Fruit fly (Drosophila melanogaster) whole organism, embryonic: ENCODE data around the gene PIG-C.

Source experiments
- Adf1 ChIP-seq: fragments of 200-800 bp; sonication (Bioruptor generic); IDR thresholded peaks from 2 replicates; pipeline ENCODE4 v1.3.6; 2022; ENCODE audit warnings: missing biosample characterization, missing genetic modification characterization
- Asciz ChIP-seq: fragments of 200-800 bp; sonication (Bioruptor generic); optimal IDR thresholded peaks from 2 replicates; lab custom pipeline; 2017; ENCODE audit warnings: missing biosample characterization, mild to moderate bottlenecking, missing genetic modification characterization, missing genetic modification reagents
- Blimp-1 ChIP-seq: fragments of 200-800 bp; sonication (Bioruptor generic); optimal IDR thresholded peaks from 3 replicates; lab custom pipeline; 2018; ENCODE audit warnings: missing biosample characterization, missing genetic modification characterization, mild to moderate bottlenecking, moderate library complexity, missing genetic modification reagents
- C15 ChIP-seq: fragments of 200-800 bp; sonication (Bioruptor generic); IDR thresholded peaks from 3 replicates; pipeline ENCODE4 v1.3.6; 2022; ENCODE audit warnings: missing biosample characterization, missing genetic modification characterization
- CG10543 ChIP-seq: fragments of 200-800 bp; sonication (Bioruptor generic); optimal IDR thresholded peaks from 3 replicates; lab custom pipeline; 2017; ENCODE audit warnings: missing biosample characterization, mild to moderate bottlenecking, missing genetic modification characterization, moderate library complexity
- CG10959 ChIP-seq: fragments of 200-800 bp; sonication (Bioruptor generic); IDR thresholded peaks from 2 replicates; pipeline ENCODE4 v1.3.6; 2022; ENCODE audit warnings: missing biosample characterization, missing genetic modification characterization
- CG12155 ChIP-seq: fragments of 200-800 bp; sonication (Bioruptor generic); optimal IDR thresholded peaks from 3 replicates; lab custom pipeline; 2016; ENCODE audit warnings: missing biosample characterization, missing genetic modification characterization
- CG13296 ChIP-seq: fragments of 200-800 bp; sonication (Bioruptor generic); optimal IDR thresholded peaks from 3 replicates; lab custom pipeline; 2018; ENCODE audit warnings: missing biosample characterization, mild to moderate bottlenecking, missing genetic modification characterization
- CG14710 ChIP-seq: fragments of 200-800 bp; sonication (Bioruptor generic); optimal IDR thresholded peaks from 3 replicates; lab custom pipeline; 2019; ENCODE audit warnings: missing biosample characterization, mild to moderate bottlenecking, missing genetic modification characterization, moderate library complexity
- CG16813 ChIP-seq: fragments of 200-800 bp; sonication (Bioruptor generic); IDR thresholded peaks from 3 replicates; pipeline ENCODE4 v1.3.6; 2022; ENCODE audit warnings: missing biosample characterization, missing genetic modification characterization; ENCODE audit not compliant: partially characterized antibody
- CG2120 ChIP-seq: fragments of 200-800 bp; sonication (Bioruptor generic); optimal IDR thresholded peaks from 3 replicates; lab custom pipeline; 2016; ENCODE audit warnings: missing biosample characterization, missing genetic modification characterization
- CG2678 ChIP-seq: fragments of 200-800 bp; sonication (Bioruptor generic); optimal IDR thresholded peaks from 3 replicates; lab custom pipeline; 2019; ENCODE audit warnings: missing biosample characterization, mild to moderate bottlenecking, missing genetic modification characterization, moderate library complexity
- CG2712 ChIP-seq: fragments of 200-800 bp; optimal IDR thresholded peaks from 3 replicates; lab custom pipeline; 2019; ENCODE audit warnings: missing biosample characterization, mild to moderate bottlenecking, missing genetic modification characterization, moderate library complexity
- CG30020 ChIP-seq: fragments of 200-800 bp; optimal IDR thresholded peaks from 2 replicates; lab custom pipeline; 2019; ENCODE audit warnings: missing biosample characterization, mild to moderate bottlenecking, missing genetic modification characterization, moderate library complexity
- CG31224 ChIP-seq: fragments of 200-800 bp; sonication (Bioruptor generic); IDR thresholded peaks from 2 replicates; pipeline ENCODE4 v1.3.6; 2022; ENCODE audit warnings: missing biosample characterization, missing genetic modification characterization
- CG33213 ChIP-seq: fragments of 200-800 bp; sonication (Bioruptor generic); optimal IDR thresholded peaks from 3 replicates; lab custom pipeline; 2016; ENCODE audit warnings: missing biosample characterization, missing genetic modification characterization
- CG3838 ChIP-seq: fragments of 200-800 bp; sonication (Bioruptor generic); optimal IDR thresholded peaks from 3 replicates; lab custom pipeline; 2016; ENCODE audit warnings: missing biosample characterization, missing genetic modification characterization
- CG7786 ChIP-seq: fragments of 200-800 bp; sonication (Bioruptor generic); optimal IDR thresholded peaks from 2 replicates; lab custom pipeline; 2016; ENCODE audit warnings: missing biosample characterization, missing genetic modification characterization
- CG9727 ChIP-seq: fragments of 200-800 bp; sonication (Bioruptor generic); optimal IDR thresholded peaks from 3 replicates; lab custom pipeline; 2017; ENCODE audit warnings: missing biosample characterization, mild to moderate bottlenecking, missing genetic modification characterization
- Dp ChIP-seq: fragments of 200-800 bp; sonication (Bioruptor generic); optimal IDR thresholded peaks from 2 replicates; lab custom pipeline; 2018; ENCODE audit warnings: missing biosample characterization, mild to moderate bottlenecking, missing genetic modification characterization, moderate library complexity
- HLH54F ChIP-seq: fragments of 200-800 bp; sonication (Bioruptor generic); optimal IDR thresholded peaks from 3 replicates; lab custom pipeline; 2016; ENCODE audit warnings: missing biosample characterization, missing genetic modification characterization
- Hand ChIP-seq: fragments of 200-800 bp; sonication (Bioruptor generic); optimal IDR thresholded peaks from 2 replicates; lab custom pipeline; 2017; ENCODE audit warnings: mild to moderate bottlenecking, missing biosample characterization, missing genetic modification reagents, missing genetic modification characterization
- Lhr ChIP-seq: fragments of 200-800 bp; sonication (Bioruptor generic); optimal IDR thresholded peaks from 3 replicates; lab custom pipeline; 2017; ENCODE audit warnings: mild to moderate bottlenecking, missing biosample characterization, missing genetic modification reagents, missing genetic modification characterization
- Lpt ChIP-seq: fragments of >200 bp; optimal IDR thresholded peaks from 2 replicates; lab custom pipeline; 2018; ENCODE audit warnings: missing biosample characterization, missing genetic modification characterization
- NFAT ChIP-seq: fragments of 200-800 bp; sonication (Bioruptor generic); IDR thresholded peaks from 2 replicates; pipeline ENCODE4 v1.3.6; 2022; ENCODE audit warnings: missing biosample characterization, missing genetic modification characterization
- Poxn ChIP-seq: fragments of 200-800 bp; sonication (Bioruptor generic); IDR thresholded peaks from 2 replicates; pipeline ENCODE4 v1.3.6; 2022; ENCODE audit warnings: missing biosample characterization, missing genetic modification characterization
- Sry-β ChIP-seq: fragments of 200-800 bp; sonication (Bioruptor generic); optimal IDR thresholded peaks from 2 replicates; lab custom pipeline; 2018; ENCODE audit warnings: missing biosample characterization, mild to moderate bottlenecking, missing genetic modification characterization, moderate library complexity
- Vsx1 ChIP-seq: fragments of 200-800 bp; sonication (Bioruptor generic); optimal IDR thresholded peaks from 2 replicates; lab custom pipeline; 2017; ENCODE audit warnings: missing biosample characterization, mild to moderate bottlenecking, missing genetic modification characterization, missing genetic modification reagents
- aop ChIP-seq: fragments of 200-800 bp; sonication (Bioruptor generic); IDR thresholded peaks from 2 replicates; pipeline ENCODE4 v1.3.6; 2022; ENCODE audit warnings: missing biosample characterization, missing genetic modification characterization
- bowl ChIP-seq: fragments of 200-800 bp; sonication (Bioruptor generic); IDR thresholded peaks from 2 replicates; pipeline ENCODE4 v1.3.6; 2022; ENCODE audit warnings: missing biosample characterization, missing genetic modification characterization
- dmrt99B ChIP-seq: fragments of 200-800 bp; sonication (Bioruptor generic); optimal IDR thresholded peaks from 2 replicates; lab custom pipeline; 2018; ENCODE audit warnings: missing biosample characterization, mild to moderate bottlenecking, missing genetic modification characterization, moderate library complexity
- en ChIP-seq: fragments of 200-800 bp; sonication (Bioruptor generic); optimal IDR thresholded peaks from 2 replicates; lab custom pipeline; 2016; ENCODE audit warnings: missing biosample characterization, missing genetic modification characterization
- fru ChIP-seq: fragments of >200 bp; optimal IDR thresholded peaks from 2 replicates; lab custom pipeline; 2017
- gfzf ChIP-seq: fragments of 200-800 bp; sonication (Bioruptor generic); optimal IDR thresholded peaks from 2 replicates; lab custom pipeline; 2016; ENCODE audit warnings: missing biosample characterization, mild to moderate bottlenecking, missing genetic modification characterization, moderate library complexity
- jigr1 ChIP-seq: fragments of 200-800 bp; sonication (Bioruptor generic); IDR thresholded peaks from 3 replicates; pipeline ENCODE4 v1.3.6; 2022; ENCODE audit warnings: missing biosample characterization, missing genetic modification characterization
- kay ChIP-seq: fragments of 200-800 bp; sonication (Bioruptor generic); optimal IDR thresholded peaks from 2 replicates; lab custom pipeline; 2016; ENCODE audit warnings: missing biosample characterization, missing genetic modification characterization
- lilli ChIP-seq: fragments of 200-800 bp; sonication (Bioruptor generic); optimal IDR thresholded peaks from 3 replicates; lab custom pipeline; 2016; ENCODE audit warnings: missing biosample characterization, missing genetic modification characterization
- lmd ChIP-seq: fragments of 200-800 bp; sonication (Bioruptor generic); IDR thresholded peaks from 2 replicates; pipeline ENCODE4 v1.3.6; 2022; ENCODE audit warnings: missing biosample characterization, missing genetic modification characterization
- mld ChIP-seq: fragments of 200-800 bp; sonication (Bioruptor generic); IDR thresholded peaks from 3 replicates; pipeline ENCODE4 v1.3.6; 2022; ENCODE audit warnings: missing biosample characterization, missing genetic modification characterization; ENCODE audit not compliant: partially characterized antibody
- nerfin-1 ChIP-seq: fragments of 200-800 bp; sonication (Bioruptor generic); optimal IDR thresholded peaks from 3 replicates; lab custom pipeline; 2019; ENCODE audit warnings: missing biosample characterization, mild to moderate bottlenecking, missing genetic modification characterization, moderate library complexity
- nom ChIP-seq: fragments of 200-800 bp; sonication (Bioruptor generic); optimal IDR thresholded peaks from 2 replicates; lab custom pipeline; 2017; ENCODE audit warnings: missing biosample characterization, missing genetic modification characterization, mild to moderate bottlenecking, moderate library complexity, missing genetic modification reagents
- pho ChIP-seq: fragments of 200-800 bp; sonication (Bioruptor generic); optimal IDR thresholded peaks from 2 replicates; lab custom pipeline; 2016; ENCODE audit warnings: missing biosample characterization, missing genetic modification characterization
- pum ChIP-seq: fragments of 200-800 bp; sonication (Bioruptor generic); optimal IDR thresholded peaks from 2 replicates; lab custom pipeline; 2016; ENCODE audit warnings: missing biosample characterization, missing genetic modification characterization
- row ChIP-seq: fragments of 200-800 bp; sonication (Bioruptor generic); IDR thresholded peaks from 3 replicates; pipeline ENCODE4 v1.3.6; 2022; ENCODE audit warnings: missing biosample characterization, missing genetic modification characterization
- sens-2 ChIP-seq: fragments of 200-800 bp; sonication (Bioruptor generic); IDR thresholded peaks from 2 replicates; pipeline ENCODE4 v1.3.6; 2022; ENCODE audit warnings: missing biosample characterization, missing genetic modification characterization
- slbo ChIP-seq: fragments of 200-800 bp; sonication (Bioruptor generic); IDR thresholded peaks from 2 replicates; pipeline ENCODE4 v1.3.6; 2022; ENCODE audit warnings: missing biosample characterization, missing genetic modification characterization
- tap ChIP-seq: fragments of 200-800 bp; optimal IDR thresholded peaks from 3 replicates; lab custom pipeline; 2019; ENCODE audit warnings: missing biosample characterization, mild to moderate bottlenecking, missing genetic modification characterization, moderate library complexity
- trem ChIP-seq: fragments of 200-800 bp; optimal IDR thresholded peaks from 3 replicates; lab custom pipeline; 2019; ENCODE audit warnings: missing biosample characterization, mild to moderate bottlenecking, missing genetic modification characterization, moderate library complexity
- vnd ChIP-seq: fragments of 200-800 bp; sonication (Bioruptor generic); IDR thresholded peaks from 3 replicates; pipeline ENCODE4 v1.3.6; 2022; ENCODE audit warnings: missing biosample characterization, missing genetic modification characterization; ENCODE audit not compliant: partially characterized antibody
- wdn ChIP-seq: fragments of 200-800 bp; sonication (Bioruptor generic); IDR thresholded peaks from 2 replicates; pipeline ENCODE4 v1.3.6; 2022; ENCODE audit warnings: missing biosample characterization, missing genetic modification characterization

The PIG-C gene

dm6 chr3L:3350572-3351343, 31.7 kb upstream of the PIG-C start (continued):
- TF ChIP-seq fru (lab: Kevin White, UChicago): no peak
- no peak for TF ChIP-seq vnd (GFP tag; lab: Robert Waterston, UW)
- no peak for TF ChIP-seq CG31224 (GFP tag; lab: Robert Waterston, UW)
- peak; percentile 0 for TF ChIP-seq CG9727 (GFP tag; lab: Kevin White, UChicago)
- TF ChIP-seq jigr1 (GFP tag; lab: Robert Waterston, UW): no peak
- TF ChIP-seq nom: no peak
- no peak for TF ChIP-seq en
- TF ChIP-seq nerfin-1 (tag; lab: Kevin White, UChicago): no peak
- TF ChIP-seq Lpt: no peak
- TF ChIP-seq slbo: 0 out of 2 replicates have a peak, but pooled peaks have one; percentile 26
- no peak for TF ChIP-seq Poxn (GFP tag; lab: Robert Waterston, UW)
- no peak for TF ChIP-seq pum (GFP tag; lab: Kevin White, UChicago)
- no peak for TF ChIP-seq HLH54F (GFP tag; lab: Kevin White, UChicago)
- TF ChIP-seq bowl (GFP tag; lab: Robert Waterston, UW): no peak
- TF ChIP-seq CG2678 (tag; lab: Kevin White, UChicago): peak; percentile 50
- no peak for TF ChIP-seq Adf1 (GFP tag; lab: Robert Waterston, UW)
- no peak for TF ChIP-seq lmd (GFP tag; lab: Robert Waterston, UW)
- TF ChIP-seq lilli (GFP tag; lab: Kevin White, UChicago): peak; percentile 11
- TF ChIP-seq gfzf (GFP tag; lab: Kevin White, UChicago): no peak
- no peak for TF ChIP-seq Blimp-1 (GFP tag; lab: Kevin White, UChicago)
- peak; percentile 6 for TF ChIP-seq CG7786
- TF ChIP-seq NFAT (GFP tag; lab: Robert Waterston, UW): no peak
- peak; percentile 51 for TF ChIP-seq row
- TF ChIP-seq CG10959 (GFP tag; lab: Robert Waterston, UW): no peak
- no peak for TF ChIP-seq trem (tag; lab: Kevin White, UChicago)
- peak; percentile 62 for TF ChIP-seq Vsx1 (GFP tag; lab: Kevin White, UChicago)
- no peak for TF ChIP-seq aop (GFP tag; lab: Robert Waterston, UW)
- TF ChIP-seq CG33213 (GFP tag; lab: Kevin White, UChicago): no peak
- no peak for TF ChIP-seq CG2120 (GFP tag; lab: Kevin White, UChicago)
- no peak for TF ChIP-seq CG12155 (GFP tag; lab: Kevin White, UChicago)
- TF ChIP-seq CG14710 (tag; lab: Kevin White, UChicago): no peak
- TF ChIP-seq mld: no peak
- peak; percentile 50; the same call in 1 of the 2 replicates for TF ChIP-seq sens-2 (GFP tag; lab: Robert Waterston, UW)
- TF ChIP-seq tap: no peak
- no peak for TF ChIP-seq CG16813 (GFP tag; lab: Robert Waterston, UW)
- no peak for TF ChIP-seq kay
- no peak for TF ChIP-seq dmrt99B (tag; lab: Kevin White, UChicago)
- 0 out of 2 replicates have a peak, but pooled peaks have one; percentile 9 for TF ChIP-seq wdn (GFP tag; lab: Robert Waterston, UW)
- TF ChIP-seq CG3838 (GFP tag; lab: Kevin White, UChicago): no peak
- TF ChIP-seq Hand (GFP tag; lab: Kevin White, UChicago): peak; percentile 14
- no peak for TF ChIP-seq Asciz
- no peak for TF ChIP-seq CG10543
- TF ChIP-seq pho (GFP tag; lab: Kevin White, UChicago): no peak
- no peak for TF ChIP-seq Lhr (GFP tag; lab: Kevin White, UChicago)
- no peak for TF ChIP-seq CG2712 (tag; lab: Kevin White, UChicago)
- TF ChIP-seq CG13296 (GFP tag; lab: Kevin White, UChicago): no peak
- no peak for TF ChIP-seq Dp (GFP tag; lab: Kevin White, UChicago)
- TF ChIP-seq Sry-β (GFP tag; lab: Kevin White, UChicago): no peak
- no peak for TF ChIP-seq CG30020
- no peak for TF ChIP-seq C15
